Worm (Caenorhabditis elegans): ENCODE measurements around the gene hsp-25.

hsp-25 gene

DNA sequence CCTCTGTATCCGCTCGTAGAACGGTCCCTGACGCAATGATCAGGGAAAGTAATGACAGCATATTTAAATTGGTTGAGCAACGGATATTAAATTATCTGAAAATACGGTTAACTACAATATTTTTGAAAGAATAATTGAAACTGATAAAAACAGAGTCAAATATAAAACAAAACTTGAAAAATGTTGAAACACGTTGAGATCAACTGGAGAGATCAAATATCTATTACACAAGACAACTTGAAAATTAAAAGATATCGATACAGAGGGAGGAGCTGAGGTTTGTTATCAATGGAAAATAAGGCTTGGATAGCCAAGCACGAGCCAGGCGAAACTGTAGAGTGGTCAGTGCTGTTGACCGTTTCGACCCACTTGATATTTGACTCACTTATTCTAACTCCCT is 28.9 kb downstream of the hsp-25 start, which contains the start of gene C09B8.3:
Gene C09B8.3 (minus strand): TSS at position 101 of the 400 bp plus-strand sequence.
- TF ChIP-seq tra-4 (tag; optimal IDR thresholded peaks at IDR 0.05) (no peak), aly-1 (tag; optimal IDR thresholded peaks at IDR 0.05) (no peak), ceh-13 (GFP tag; optimal IDR thresholded peaks at IDR 0.05) (no peak), B0310.2 (tag; optimal IDR thresholded peaks at IDR 0.05) (no peak), hmbx-1 (tag; optimal IDR thresholded peaks at IDR 0.05) (no peak), hmg-4 (GFP tag; optimal IDR thresholded peaks at IDR 0.05) (no peak), tbx-11 (GFP tag; IDR thresholded peaks at IDR 0.05) (no peak), flt-1 (GFP tag; IDR thresholded peaks at IDR 0.05) (no peak), hnd-1 (tag; optimal IDR thresholded peaks at IDR 0.05) (no peak), pes-1 (GFP tag; IDR thresholded peaks at IDR 0.05) (no peak), ceh-36 (tag; optimal IDR thresholded peaks at IDR 0.05) (no peak), F13C5.2 (tag; optimal IDR thresholded peaks at IDR 0.05) (no peak), sea-1 (GFP tag; conservative IDR thresholded peaks at IDR 0.05) (no peak), ets-7 (tag; optimal IDR thresholded peaks at IDR 0.05) (no peak), scrt-1 (GFP tag; IDR thresholded peaks at IDR 0.05) (no peak), ama-1 (optimal IDR thresholded peaks at IDR 0.05) (no peak), tbx-37 (GFP tag; conservative IDR thresholded peaks at IDR 0.05) (no peak)

DNA sequence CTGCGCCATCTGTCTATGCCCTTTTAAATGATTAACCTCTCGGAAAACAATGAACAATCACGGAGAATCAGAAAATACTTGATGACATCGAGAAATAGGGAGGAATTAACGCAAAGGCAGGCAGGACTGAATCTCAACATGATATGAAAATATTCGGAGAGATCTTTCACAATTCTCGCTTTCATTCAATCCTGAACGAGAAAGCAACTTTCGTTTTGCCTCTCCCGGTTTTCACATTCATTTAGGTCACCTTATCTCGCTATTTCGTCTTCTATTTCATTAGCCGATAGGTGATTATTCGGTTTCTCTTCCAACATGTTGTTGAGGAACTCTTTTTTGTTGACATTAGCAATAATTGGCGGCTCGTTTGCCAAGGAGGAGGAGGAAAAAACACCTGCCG is 35.1 kb downstream of the hsp-25 start:
- TF ChIP-seq flt-1 (GFP tag; IDR thresholded peaks at IDR 0.05) (no peak), ama-1 (optimal IDR thresholded peaks at IDR 0.05) (no peak), B0310.2 (tag; optimal IDR thresholded peaks at IDR 0.05) (no peak), ceh-13 (GFP tag; optimal IDR thresholded peaks at IDR 0.05) (no peak), ceh-36 (tag; optimal IDR thresholded peaks at IDR 0.05) (no peak), hmbx-1 (tag; optimal IDR thresholded peaks at IDR 0.05) (no peak), hmg-4 (GFP tag; optimal IDR thresholded peaks at IDR 0.05) (no peak), scrt-1 (GFP tag; IDR thresholded peaks at IDR 0.05) (no peak), pes-1 (GFP tag; IDR thresholded peaks at IDR 0.05) (no peak), tra-4 (tag; optimal IDR thresholded peaks at IDR 0.05) (no peak)

DNA sequence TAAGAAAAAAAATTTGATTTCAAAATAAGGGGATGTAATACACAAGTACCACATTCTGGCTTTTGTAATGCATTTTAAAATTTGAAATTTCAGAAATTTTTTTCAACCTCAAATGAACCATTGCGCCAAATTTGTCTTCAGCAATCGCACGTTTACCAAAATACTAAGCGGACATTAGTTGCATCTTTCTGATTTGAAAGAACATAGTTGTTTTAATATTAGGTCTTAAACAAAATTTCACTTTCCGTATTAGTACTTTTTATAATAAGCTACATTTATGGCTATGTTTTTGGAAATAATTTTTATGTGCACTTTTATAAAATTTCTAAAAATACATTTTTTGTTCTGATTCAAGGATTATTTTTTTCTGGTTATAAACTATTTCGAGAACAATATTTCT is 35.6 kb downstream of the hsp-25 start, which contains the start of gene sups-1:
Gene sups-1 (plus strand): TSS at position 301 of the 400 bp plus-strand sequence.
- TF ChIP-seq ceh-13 (GFP tag; optimal IDR thresholded peaks at IDR 0.05) (no peak), tbx-11 (GFP tag; IDR thresholded peaks at IDR 0.05) (no peak), ceh-36 (tag; optimal IDR thresholded peaks at IDR 0.05) (no peak), hmbx-1 (tag; optimal IDR thresholded peaks at IDR 0.05) (no peak), hmg-4 (GFP tag; optimal IDR thresholded peaks at IDR 0.05) (no peak), hnd-1 (tag; optimal IDR thresholded peaks at IDR 0.05) (no peak), F13C5.2 (tag; optimal IDR thresholded peaks at IDR 0.05) (no peak), B0310.2 (tag; optimal IDR thresholded peaks at IDR 0.05) (no peak), scrt-1 (GFP tag; IDR thresholded peaks at IDR 0.05) (no peak), sea-1 (GFP tag; conservative IDR thresholded peaks at IDR 0.05) (no peak), tbx-37 (GFP tag; conservative IDR thresholded peaks at IDR 0.05) (no peak), flt-1 (GFP tag; IDR thresholded peaks at IDR 0.05) (no peak), aly-1 (tag; optimal IDR thresholded peaks at IDR 0.05) (no peak), tra-4 (tag; optimal IDR thresholded peaks at IDR 0.05) (no peak), pes-1 (GFP tag; IDR thresholded peaks at IDR 0.05) (no peak), ama-1 (optimal IDR thresholded peaks at IDR 0.05) (no peak), ets-7 (tag; optimal IDR thresholded peaks at IDR 0.05) (no peak)

DNA sequence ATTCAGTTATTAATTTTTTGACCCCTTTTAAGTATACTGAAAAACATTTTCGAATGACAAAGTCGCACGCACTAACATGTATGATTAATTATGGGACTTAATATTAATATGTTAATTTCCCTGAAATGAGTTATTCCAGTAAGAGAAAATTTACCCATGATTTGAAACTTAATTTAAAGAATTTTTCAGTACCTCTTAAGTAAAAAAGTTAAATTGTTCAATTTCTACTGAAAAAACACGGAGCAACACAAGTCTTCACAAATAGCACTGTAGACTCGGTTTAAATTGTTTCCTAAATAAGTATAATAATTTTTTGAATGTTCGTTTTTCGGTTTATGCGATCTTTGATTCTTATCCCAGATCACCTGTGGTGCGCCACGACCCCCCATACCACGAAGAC is 37.0 kb downstream of the hsp-25 start:
- TF ChIP-seq sea-1 (GFP tag; conservative IDR thresholded peaks at IDR 0.05) (no peak), pes-1 (GFP tag; IDR thresholded peaks at IDR 0.05) (no peak), hmbx-1 (tag; optimal IDR thresholded peaks at IDR 0.05) (no peak), aly-1 (tag; optimal IDR thresholded peaks at IDR 0.05) (no peak), hmg-4 (GFP tag; optimal IDR thresholded peaks at IDR 0.05) (no peak), F13C5.2 (tag; optimal IDR thresholded peaks at IDR 0.05) (no peak), ets-7 (tag; optimal IDR thresholded peaks at IDR 0.05) (no peak), tbx-37 (GFP tag; conservative IDR thresholded peaks at IDR 0.05) (no peak), hnd-1 (tag; optimal IDR thresholded peaks at IDR 0.05) (no peak), ceh-36 (tag; optimal IDR thresholded peaks at IDR 0.05) (no peak), ceh-13 (GFP tag; optimal IDR thresholded peaks at IDR 0.05) (no peak), B0310.2 (tag; optimal IDR thresholded peaks at IDR 0.05) (no peak), tbx-11 (GFP tag; IDR thresholded peaks at IDR 0.05) (no peak), ama-1 (optimal IDR thresholded peaks at IDR 0.05) (no peak), flt-1 (GFP tag; IDR thresholded peaks at IDR 0.05) (no peak), tra-4 (tag; optimal IDR thresholded peaks at IDR 0.05) (no peak), scrt-1 (GFP tag; IDR thresholded peaks at IDR 0.05) (no peak)

DNA sequence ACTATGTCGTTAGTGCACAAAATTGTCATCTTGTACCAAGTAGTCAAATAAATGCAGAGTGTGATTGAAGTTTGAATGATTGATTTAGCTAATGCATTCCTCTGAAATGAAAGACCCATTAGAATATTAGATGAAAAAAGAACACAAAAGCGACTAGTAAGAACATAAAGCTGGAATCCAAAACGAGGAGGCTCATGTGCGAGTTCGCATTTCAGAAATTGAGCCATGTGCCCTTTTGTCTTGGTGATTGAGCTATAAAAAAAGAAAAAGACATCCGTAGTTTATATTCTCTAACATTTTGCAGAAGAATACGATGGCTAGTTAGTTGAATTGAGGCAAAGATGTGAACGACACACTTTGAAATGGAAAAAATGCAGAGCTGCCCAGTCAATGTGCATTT is 38.0 kb downstream of the hsp-25 start, which contains the start of gene F22F4.4:
Gene F22F4.4 (minus strand): TSS at position 101 of the 400 bp plus-strand sequence.
- TF ChIP-seq aly-1 (tag; optimal IDR thresholded peaks at IDR 0.05) (no peak), ama-1 (optimal IDR thresholded peaks at IDR 0.05) (no peak), tbx-11 (GFP tag; IDR thresholded peaks at IDR 0.05) (no peak), tbx-37 (GFP tag; conservative IDR thresholded peaks at IDR 0.05) (no peak), hmg-4 (GFP tag; optimal IDR thresholded peaks at IDR 0.05) (no peak), ceh-13 (GFP tag; optimal IDR thresholded peaks at IDR 0.05) (no peak), flt-1 (GFP tag; IDR thresholded peaks at IDR 0.05) (no peak), tra-4 (tag; optimal IDR thresholded peaks at IDR 0.05) (no peak), hmbx-1 (tag; optimal IDR thresholded peaks at IDR 0.05) (no peak), F13C5.2 (tag; optimal IDR thresholded peaks at IDR 0.05) (no peak), sea-1 (GFP tag; conservative IDR thresholded peaks at IDR 0.05) (no peak), hnd-1 (tag; optimal IDR thresholded peaks at IDR 0.05) (no peak), pes-1 (GFP tag; IDR thresholded peaks at IDR 0.05) (no peak), B0310.2 (tag; optimal IDR thresholded peaks at IDR 0.05) (no peak), ets-7 (tag; optimal IDR thresholded peaks at IDR 0.05) (no peak)

DNA sequence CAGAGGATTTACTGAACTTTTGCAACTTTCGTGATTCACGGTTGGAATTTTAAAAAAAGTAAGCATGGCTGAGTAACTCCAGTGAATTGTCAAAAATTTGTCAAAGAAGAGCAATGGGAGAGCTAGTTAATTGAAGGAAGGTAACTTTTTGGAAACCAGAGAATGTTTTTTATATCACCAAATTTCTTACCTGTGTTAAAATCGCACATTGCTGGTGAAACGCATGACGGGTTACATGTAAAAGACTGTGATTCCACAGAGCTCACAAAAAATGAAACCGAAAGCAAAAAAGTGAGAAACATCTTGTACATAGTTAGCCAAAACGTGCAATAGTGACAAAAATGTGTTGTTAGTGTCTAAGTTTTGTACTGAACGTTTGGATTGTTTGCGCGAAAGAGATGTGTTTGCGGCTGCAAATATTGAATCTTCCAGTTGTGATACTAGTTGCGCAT is 40.3 kb downstream of the hsp-25 start, which contains the start of gene F22F4.9:
Gene F22F4.9 (minus strand): TSS at position 402 of the 452 bp plus-strand sequence.
- TF ChIP-seq sea-1 (GFP tag; conservative IDR thresholded peaks at IDR 0.05) = no peak
- TF ChIP-seq ama-1 (optimal IDR thresholded peaks at IDR 0.05) = no peak
- TF ChIP-seq aly-1 (tag; optimal IDR thresholded peaks at IDR 0.05) = no peak
- TF ChIP-seq tra-4 (tag; optimal IDR thresholded peaks at IDR 0.05) = no peak
- no peak for TF ChIP-seq F13C5.2 (tag; optimal IDR thresholded peaks at IDR 0.05)
- TF ChIP-seq ets-7 (tag; optimal IDR thresholded peaks at IDR 0.05) = no peak
- no peak for TF ChIP-seq hmg-4 (GFP tag; optimal IDR thresholded peaks at IDR 0.05)
- TF ChIP-seq hnd-1 (tag; optimal IDR thresholded peaks at IDR 0.05) = no peak
- TF ChIP-seq flt-1 (GFP tag; IDR thresholded peaks at IDR 0.05) = no peak
